Worm (Caenorhabditis elegans) whole organism, L3 larva: Measurements from ENCODE around the gene Y11D7A.19.

ENCODE experiments used
- ZK546.5 ChIP-seq: sonication (generic microtip); optimal IDR thresholded peaks from 2 replicates; lab custom pipeline; 2017; ENCODE audit warnings: missing biosample characterization, missing genetic modification characterization
- ama-1 ChIP-seq: fragments of 150-350 bp; optimal IDR thresholded peaks from 2 replicates; lab custom pipeline; 2018
- ceh-16 ChIP-seq: sonication (generic microtip); optimal IDR thresholded peaks from 2 replicates; lab custom pipeline; 2017; ENCODE audit warnings: missing biosample characterization, missing genetic modification characterization
- ceh-28 ChIP-seq: fragments of 150-350 bp; optimal IDR thresholded peaks from 2 replicates; lab custom pipeline; 2014; ENCODE audit warnings: missing biosample characterization, missing genetic modification reagents, missing genetic modification characterization
- ceh-82 ChIP-seq: fragments of 150-350 bp; optimal IDR thresholded peaks from 2 replicates; lab custom pipeline; 2014; ENCODE audit warnings: missing biosample characterization, missing genetic modification characterization
- ceh-9 ChIP-seq: sonication (generic microtip); optimal IDR thresholded peaks from 2 replicates; lab custom pipeline; 2018; ENCODE audit warnings: missing biosample characterization, missing genetic modification characterization
- egl-5 ChIP-seq: fragments of 150-350 bp; optimal IDR thresholded peaks from 2 replicates; lab custom pipeline; 2017; ENCODE audit warnings: missing biosample characterization, missing genetic modification reagents, missing genetic modification characterization, inconsistent platforms
- elt-1 ChIP-seq: fragments of 150-350 bp; optimal IDR thresholded peaks from 2 replicates; lab custom pipeline; 2014; ENCODE audit warnings: missing biosample characterization, missing genetic modification characterization
- elt-2 ChIP-seq: sonication (generic microtip); optimal IDR thresholded peaks from 2 replicates; lab custom pipeline; 2016; ENCODE audit warnings: missing genetic modification reagents, mild to moderate bottlenecking, missing genetic modification characterization, missing compliant biosample characterization
- elt-3 ChIP-seq, 3 experiments: fragments of 150-350 bp in 1 of 3; sonication (generic microtip) in 2 of 3; optimal IDR thresholded peaks; 2 replicates in 2 of 3; 4 replicates in 1 of 3; lab custom pipeline; 2014 to 2017; ENCODE audit warnings: missing biosample characterization in 3 of 3, missing genetic modification characterization in 3 of 3
- eor-1 ChIP-seq, 2 experiments: fragments of 150-350 bp; optimal IDR thresholded peaks; 2 replicates each; lab custom pipeline; 2014 to 2018; ENCODE audit warnings: missing biosample characterization in 2 of 2, missing genetic modification characterization in 2 of 2
- fkh-10 ChIP-seq: sonication (generic microtip); optimal IDR thresholded peaks from 2 replicates; lab custom pipeline; 2017; ENCODE audit warnings: missing biosample characterization, missing genetic modification reagents, missing genetic modification characterization
- fkh-2 ChIP-seq: fragments of 150-350 bp; optimal IDR thresholded peaks from 2 replicates; lab custom pipeline; 2014; ENCODE audit warnings: missing biosample characterization, missing genetic modification reagents, missing genetic modification characterization
- fos-1 ChIP-seq: fragments of 150-350 bp; optimal IDR thresholded peaks from 2 replicates; lab custom pipeline; 2014; ENCODE audit warnings: missing biosample characterization, missing genetic modification characterization
- jun-1 ChIP-seq: fragments of 150-350 bp; optimal IDR thresholded peaks from 2 replicates; lab custom pipeline; 2014; ENCODE audit warnings: missing biosample characterization, missing genetic modification reagents, missing genetic modification characterization
- lin-15B ChIP-seq: fragments of 150-350 bp; optimal IDR thresholded peaks from 2 replicates; lab custom pipeline; 2014; ENCODE audit warnings: missing biosample characterization, missing genetic modification characterization
- lsy-12 ChIP-seq: sonication (generic microtip); optimal IDR thresholded peaks from 2 replicates; lab custom pipeline; 2016; ENCODE audit warnings: mild to moderate bottlenecking, missing genetic modification characterization, missing compliant biosample characterization
- mml-1 ChIP-seq: fragments of 150-350 bp; sonication (generic microtip); optimal IDR thresholded peaks from 3 replicates; lab custom pipeline; 2014; ENCODE audit warnings: missing biosample characterization, missing genetic modification characterization
- nfya-1 ChIP-seq: sonication (generic microtip); optimal IDR thresholded peaks from 2 replicates; lab custom pipeline; 2017; ENCODE audit warnings: missing genetic modification characterization, mild to moderate bottlenecking, missing compliant biosample characterization, antibody characterized with exemption, moderate library complexity; ENCODE audit not compliant: insufficient read depth
- nhr-11 ChIP-seq: fragments of 150-350 bp; optimal IDR thresholded peaks from 2 replicates; lab custom pipeline; 2014; ENCODE audit warnings: missing biosample characterization, missing genetic modification characterization
- nhr-12 ChIP-seq: fragments of 150-350 bp; optimal IDR thresholded peaks from 2 replicates; lab custom pipeline; 2014; ENCODE audit warnings: missing biosample characterization, missing genetic modification characterization
- nhr-23 ChIP-seq: fragments of 150-350 bp; optimal IDR thresholded peaks from 2 replicates; lab custom pipeline; 2014; ENCODE audit warnings: missing biosample characterization, missing genetic modification reagents, missing genetic modification characterization
- nhr-237 ChIP-seq: fragments of 150-350 bp; optimal IDR thresholded peaks from 2 replicates; lab custom pipeline; 2014; ENCODE audit warnings: missing biosample characterization, missing genetic modification characterization
- nhr-28 ChIP-seq: fragments of 150-350 bp; optimal IDR thresholded peaks from 2 replicates; lab custom pipeline; 2014; ENCODE audit warnings: missing biosample characterization, missing genetic modification characterization
- nhr-43 ChIP-seq: sonication (generic microtip); optimal IDR thresholded peaks from 2 replicates; lab custom pipeline; 2016; ENCODE audit warnings: mild to moderate bottlenecking, missing genetic modification characterization, missing compliant biosample characterization; ENCODE audit not compliant: poor library complexity, severe bottlenecking
- nhr-77 ChIP-seq: fragments of 150-350 bp; optimal IDR thresholded peaks from 2 replicates; lab custom pipeline; 2014; ENCODE audit warnings: missing biosample characterization, missing genetic modification characterization
- pha-4 ChIP-seq: fragments of 150-350 bp; optimal IDR thresholded peaks from 2 replicates; lab custom pipeline; 2014; ENCODE audit warnings: missing biosample characterization, missing genetic modification reagents, missing genetic modification characterization
- pqm-1 ChIP-seq: fragments of 150-350 bp; optimal IDR thresholded peaks from 2 replicates; lab custom pipeline; 2017; ENCODE audit warnings: missing biosample characterization, missing genetic modification characterization, inconsistent platforms
- sea-2 ChIP-seq: fragments of 150-350 bp; sonication (generic microtip); optimal IDR thresholded peaks from 4 replicates; lab custom pipeline; 2014; ENCODE audit warnings: missing biosample characterization, missing genetic modification reagents, missing genetic modification characterization
- snpc-4 ChIP-seq: fragments of 150-350 bp; optimal IDR thresholded peaks from 2 replicates; lab custom pipeline; 2014; ENCODE audit warnings: missing biosample characterization, missing genetic modification characterization
- tbx-2 ChIP-seq: sonication (generic microtip); optimal IDR thresholded peaks from 2 replicates; lab custom pipeline; 2016; ENCODE audit warnings: mild to moderate bottlenecking, missing genetic modification characterization, missing compliant biosample characterization
- unc-39 ChIP-seq: sonication (generic microtip); optimal IDR thresholded peaks from 4 replicates; lab custom pipeline; 2017; ENCODE audit warnings: missing biosample characterization, missing genetic modification characterization
- unc-62 ChIP-seq: fragments of 150-350 bp; sonication (generic microtip); optimal IDR thresholded peaks from 4 replicates; lab custom pipeline; 2014; ENCODE audit warnings: missing biosample characterization, missing genetic modification reagents, missing genetic modification characterization
- zag-1 ChIP-seq: fragments of 150-350 bp; optimal IDR thresholded peaks from 2 replicates; lab custom pipeline; 2014; ENCODE audit warnings: missing biosample characterization, missing genetic modification characterization

The Y11D7A.19 gene

ce11 chrIV:9263812-9264320, 2.5 kb downstream of the Y11D7A.19 start, which contains the start of gene flh-1:
flh-1 (minus strand) TSS chrIV:9264270.
- TF ChIP-seq elt-3 (tag; optimal IDR thresholded peaks at IDR 0.05; lab: Kevin White, UChicago): no peak
- TF ChIP-seq tbx-2 (tag; lab: Kevin White, UChicago): no peak
- TF ChIP-seq nhr-12 (tag; lab: Kevin White, UChicago): no peak
- TF ChIP-seq eor-1 (tag; optimal IDR thresholded peaks at IDR 0.05; lab: Kevin White, UChicago): no peak
- TF ChIP-seq ceh-82: no peak
- TF ChIP-seq pqm-1 (tag; lab: Kevin White, UChicago): no peak
- no peak for TF ChIP-seq mml-1 (tag; lab: Kevin White, UChicago)
- no peak for TF ChIP-seq unc-39
- no peak for TF ChIP-seq nfya-1
- TF ChIP-seq pha-4 (tag; lab: Kevin White, UChicago): no peak
- TF ChIP-seq nhr-237: no peak
- TF ChIP-seq ceh-16: no peak
- no peak for TF ChIP-seq fos-1 (tag; lab: Kevin White, UChicago)
- TF ChIP-seq jun-1 (tag; lab: Kevin White, UChicago): no peak
- TF ChIP-seq lsy-12 (tag; lab: Kevin White, UChicago): no peak
- no peak for TF ChIP-seq nhr-77 (tag; lab: Kevin White, UChicago)
- no peak for TF ChIP-seq unc-62 (GFP tag; lab: Kevin White, UChicago)
- TF ChIP-seq snpc-4 (tag; lab: Kevin White, UChicago): no peak

- TF ChIP-seq lsy-12 (tag; lab: Kevin White, UChicago) (no peak), ceh-9 (no peak), ZK546.5 (tag; lab: Kevin White, UChicago) (no peak), lin-15B (tag; lab: Kevin White, UChicago) (no peak), nhr-12 (tag; lab: Kevin White, UChicago) (no peak), nhr-77 (tag; lab: Kevin White, UChicago) (no peak), elt-2 (tag; lab: Kevin White, UChicago) (no peak), egl-5 (tag; lab: Kevin White, UChicago) (no peak), sea-2 (GFP tag; lab: Kevin White, UChicago) (no peak)
These were observed 4.1 kb downstream of the Y11D7A.19 start for ce11 chrIV:9262295-9262694.

ce11 chrIV:9261687-9262086, 4.7 kb downstream of the Y11D7A.19 start, which contains the start of gene col-120:
col-120 (minus strand) TSS chrIV:9261787.
- TF ChIP-seq ceh-28 (tag; lab: Kevin White, UChicago): no peak
- no peak for TF ChIP-seq nhr-237
- TF ChIP-seq zag-1 (tag; lab: Kevin White, UChicago): no peak
- TF ChIP-seq nhr-43 (tag; lab: Kevin White, UChicago): no peak
- TF ChIP-seq nhr-28 (tag; lab: Kevin White, UChicago): no peak
- no peak for TF ChIP-seq sea-2 (GFP tag; lab: Kevin White, UChicago)
- no peak for TF ChIP-seq nhr-23 (tag; lab: Kevin White, UChicago)
- TF ChIP-seq elt-1 (tag; lab: Kevin White, UChicago): no peak
- no peak for TF ChIP-seq mml-1 (tag; lab: Kevin White, UChicago)
- TF ChIP-seq tbx-2 (tag; lab: Kevin White, UChicago): no peak
- TF ChIP-seq, all 47 proteins: peak for 0

ce11 chrIV:9260826-9261225, 5.5 kb downstream of the Y11D7A.19 start:
- no peak for TF ChIP-seq fkh-2 (tag; lab: Kevin White, UChicago)

- TF ChIP-seq nhr-11: no peak
- no peak for TF ChIP-seq eor-1 (tag; optimal IDR thresholded peaks at IDR 0.05; lab: Kevin White, UChicago)
- TF ChIP-seq lin-15B (tag; lab: Kevin White, UChicago): peak; percentile 41
- no peak for TF ChIP-seq zag-1 (tag; lab: Kevin White, UChicago)
- peak; percentile 34 for TF ChIP-seq nhr-23 (tag; lab: Kevin White, UChicago)
- no peak for TF ChIP-seq fkh-10 (GFP tag; lab: Kevin White, UChicago)
- TF ChIP-seq ama-1 (lab: Kevin White, UChicago): peak; percentile 4
These were observed 6.0 kb downstream of the Y11D7A.19 start for ce11 chrIV:9260334-9260733.
